Worm (Caenorhabditis elegans): ENCODE data around the gene F08B12.4.

Gene F08B12.4

ce11 chrX:11419988-11420387 lies 12.5 kb upstream of the F08B12.4 start, which contains the start of gene F46C3.6:
Gene F46C3.6, minus strand, starts transcription at chrX:11420074.
- TF ChIP-seq nhr-25 (tag; optimal IDR thresholded peaks at IDR 0.05) (peak; percentile 80), nhr-10 (tag; optimal IDR thresholded peaks at IDR 0.05) (no peak), blmp-1 (tag; optimal IDR thresholded peaks at IDR 0.05; ENCODE audit: insufficient read depth) (peak; percentile 71), sma-3 (GFP tag; optimal IDR thresholded peaks at IDR 0.05) (peak; percentile 79)

ce11 chrX:11418667-11419066 lies 11.1 kb upstream of the F08B12.4 start, which contains the start of gene F46C3.2:
Gene F46C3.2, minus strand, starts transcription at chrX:11418767.
- TF ChIP-seq lin-39 (tag; optimal IDR thresholded peaks at IDR 0.05) (no peak), lin-11 (tag; optimal IDR thresholded peaks at IDR 0.05) (no peak), fos-1 (tag; optimal IDR thresholded peaks at IDR 0.05) (peak; percentile 52)

DNA sequence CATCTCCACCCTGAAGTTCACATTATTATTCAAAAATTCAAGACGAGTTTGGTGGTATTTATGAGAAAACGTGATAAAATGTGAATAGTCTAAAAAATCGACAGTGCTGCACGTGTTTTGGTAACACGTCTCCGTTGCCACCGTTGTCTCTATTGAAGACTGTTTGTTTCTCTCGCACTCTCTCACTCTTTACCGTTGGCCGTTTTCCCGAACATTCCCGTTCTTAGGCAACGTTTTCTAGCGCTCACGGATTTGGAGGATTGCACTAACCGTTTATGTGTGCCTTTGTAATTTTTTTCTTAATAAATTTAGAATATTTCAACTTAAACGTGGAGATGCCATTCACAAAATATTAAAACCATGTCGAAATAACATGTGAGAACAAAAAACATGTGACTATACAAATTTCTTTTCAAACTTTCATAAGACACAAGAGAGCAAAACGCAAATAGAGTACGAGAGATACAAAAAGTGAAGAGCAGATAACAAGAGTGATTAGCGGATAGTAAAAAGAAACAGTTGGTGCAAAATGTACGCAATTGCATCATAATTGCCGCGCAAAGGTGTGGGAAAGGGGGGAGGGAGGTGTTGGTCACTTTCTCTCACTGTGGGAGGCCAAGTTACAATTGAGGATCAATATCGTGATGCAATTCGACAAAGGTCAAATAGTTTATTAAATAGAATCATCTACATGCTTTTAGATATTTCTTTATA lies 7.5 kb upstream of the F08B12.4 start, which contains the start of gene pek-1:
Gene pek-1 (minus strand): TSS at position 51 of the 714 bp plus-strand sequence.
- TF ChIP-seq blmp-1 (tag; optimal IDR thresholded peaks at IDR 0.05; ENCODE audit: insufficient read depth) (peak; percentile 74), unc-55 (GFP tag; optimal IDR thresholded peaks at IDR 0.05) (peak; percentile 17), dmd-4 (tag; optimal IDR thresholded peaks at IDR 0.05) (no peak), nhr-10 (tag; optimal IDR thresholded peaks at IDR 0.05) (no peak), nhr-129 (tag; optimal IDR thresholded peaks at IDR 0.05) (peak; percentile 96), sma-9 (GFP tag; optimal IDR thresholded peaks at IDR 0.05) (peak; percentile 61), sma-9 (tag; optimal IDR thresholded peaks at IDR 0.05) (no peak), crh-2 (tag; optimal IDR thresholded peaks at IDR 0.05) (peak; percentile 64), ZK546.5 (tag; optimal IDR thresholded peaks at IDR 0.05) (no peak), ztf-1 (GFP tag; conservative IDR thresholded peaks at IDR 0.05) (no peak), ceh-82 (tag; optimal IDR thresholded peaks at IDR 0.05) (no peak), C34F6.9 (tag; optimal IDR thresholded peaks at IDR 0.05) (peak; percentile 71), zag-1 (tag; optimal IDR thresholded peaks at IDR 0.05) (no peak), R02D3.7 (tag; optimal IDR thresholded peaks at IDR 0.05) (no peak), mdl-1 (tag; optimal IDR thresholded peaks at IDR 0.05) (peak in 1 of 2 experiments; percentile 72), ztf-4 (tag; optimal IDR thresholded peaks at IDR 0.05) (no peak), unc-62 (GFP tag; optimal IDR thresholded peaks at IDR 0.05) (no peak), nhr-12 (tag; optimal IDR thresholded peaks at IDR 0.05) (no peak), mbf-1 (tag; optimal IDR thresholded peaks at IDR 0.05) (no peak), unc-39 (tag; optimal IDR thresholded peaks at IDR 0.05) (no peak), ceh-16 (tag; optimal IDR thresholded peaks at IDR 0.05) (no peak), alr-1 (tag; optimal IDR thresholded peaks at IDR 0.05) (no peak), nhr-23 (tag; optimal IDR thresholded peaks at IDR 0.05) (no peak), sma-3 (GFP tag; optimal IDR thresholded peaks at IDR 0.05) (peak; percentile 55), ama-1 (optimal IDR thresholded peaks at IDR 0.05) (no peak), nhr-25 (tag; optimal IDR thresholded peaks at IDR 0.05) (peak; percentile 65), lsy-2 (tag; optimal IDR thresholded peaks at IDR 0.05) (peak; percentile 14 to 54), F13H6.1 (tag; optimal IDR thresholded peaks at IDR 0.05) (peak; percentile 75), gmeb-1 (tag; optimal IDR thresholded peaks at IDR 0.05) (peak; percentile 6), fos-1 (tag; optimal IDR thresholded peaks at IDR 0.05) (no peak), Y55F3AM.14 (GFP tag; optimal IDR thresholded peaks at IDR 0.05) (no peak), mab-5 (tag; optimal IDR thresholded peaks at IDR 0.05) (no peak), egl-27 (tag; optimal IDR thresholded peaks at IDR 0.05) (no peak), sem-4 (tag; optimal IDR thresholded peaks at IDR 0.05) (peak; percentile 33), ztf-11 (tag; optimal IDR thresholded peaks at IDR 0.05) (no peak), lin-11 (tag; optimal IDR thresholded peaks at IDR 0.05) (no peak), elt-1 (tag; optimal IDR thresholded peaks at IDR 0.05) (no peak), lin-13 (GFP tag; optimal IDR thresholded peaks at IDR 0.05) (peak; percentile 14), nhr-21 (tag; optimal IDR thresholded peaks at IDR 0.05) (peak; percentile 12)

Measured in whole organism, L2 larva.